Worm (Caenorhabditis elegans) whole organism, midembryonic: ENCODE data around the gene mut-15.

ENCODE experiments used
- T22C8.4 ChIP-seq: fragments of 200-800 bp; sonication (Bioruptor generic); IDR thresholded peaks from 2 replicates; pipeline ENCODE4 v1.3.6; 2022; ENCODE audit warnings: missing genetic modification characterization, missing compliant biosample characterization
- cog-1 ChIP-seq: sonication (generic microtip); optimal IDR thresholded peaks from 2 replicates; lab custom pipeline; 2016; ENCODE audit warnings: missing genetic modification characterization, missing compliant biosample characterization
- flt-1 ChIP-seq: fragments of 200-800 bp; sonication (Bioruptor generic); IDR thresholded peaks from 2 replicates; pipeline ENCODE4 v1.3.6; 2022; ENCODE audit warnings: missing genetic modification characterization, missing compliant biosample characterization
- klf-2 ChIP-seq: fragments of 200-800 bp; sonication (Bioruptor generic); conservative IDR thresholded peaks from 2 replicates; pipeline ENCODE4 v1.3.6; 2022; ENCODE audit warnings: missing genetic modification reagents, missing genetic modification characterization, missing compliant biosample characterization
- med-1 ChIP-seq: sonication (generic microtip); optimal IDR thresholded peaks from 2 replicates; lab custom pipeline; 2017; ENCODE audit warnings: missing genetic modification characterization, mild to moderate bottlenecking, missing compliant biosample characterization, antibody characterized with exemption, missing genetic modification reagents; ENCODE audit not compliant: insufficient read depth
- ref-1 ChIP-seq: fragments of 200-800 bp; sonication (Bioruptor generic); conservative IDR thresholded peaks from 2 replicates; pipeline ENCODE4 v1.3.6; 2022; ENCODE audit warnings: missing genetic modification reagents, missing genetic modification characterization, missing compliant biosample characterization
- tab-1 ChIP-seq: fragments of 200-800 bp; sonication (Bioruptor generic); IDR thresholded peaks from 2 replicates; pipeline ENCODE4 v1.3.6; 2022; ENCODE audit warnings: missing genetic modification characterization, missing compliant biosample characterization
- ztf-23 ChIP-seq: fragments of 200-800 bp; sonication (Bioruptor generic); IDR thresholded peaks from 2 replicates; pipeline ENCODE4 v1.3.6; 2022; ENCODE audit warnings: missing genetic modification reagents, missing genetic modification characterization, missing compliant biosample characterization
- ztf-29 ChIP-seq: fragments of 200-800 bp; sonication (Bioruptor generic); IDR thresholded peaks from 2 replicates; pipeline ENCODE4 v1.3.6; 2022; ENCODE audit warnings: missing genetic modification reagents, missing genetic modification characterization, missing compliant biosample characterization

The mut-15 gene

ce11 chrV:15002184-15002690 lies at the start of gene mut-15, which contains the start of gene fib-1:
Gene mut-15 (plus strand): TSS chrV:15002543.
Gene fib-1 (minus strand): TSS chrV:15002223.
- 0 out of 2 replicates have a peak, but pooled peaks have one; percentile 26 for TF ChIP-seq ztf-29
- TF ChIP-seq cog-1: peak; percentile 93
- TF ChIP-seq flt-1 (GFP tag; lab: Robert Waterston, UW): peak; percentile 82
- no peak for TF ChIP-seq med-1
- TF ChIP-seq ref-1 (GFP tag; lab: Robert Waterston, UW): 0 out of 2 replicates have a peak, but pooled peaks have one; percentile 31
- TF ChIP-seq T22C8.4: peak; percentile 73
- 0 out of 2 replicates have a peak, but pooled peaks have one; percentile 38 for TF ChIP-seq klf-2 (GFP tag; lab: Robert Waterston, UW)
- no peak for TF ChIP-seq tab-1 (GFP tag; lab: Robert Waterston, UW)
- peak; percentile 72 for TF ChIP-seq ztf-23 (GFP tag; lab: Robert Waterston, UW)

ce11 chrV:14954633-14955032 lies 47.7 kb upstream of the mut-15 start, which contains the start of gene C30G7.5:
Gene C30G7.5 (minus strand): TSS chrV:14954733.
- no peak for TF ChIP-seq ztf-29
- TF ChIP-seq klf-2 (GFP tag; lab: Robert Waterston, UW): no peak
- TF ChIP-seq med-1: no peak
- TF ChIP-seq T22C8.4: no peak

ce11 chrV:14955676-14956075 lies 46.7 kb upstream of the mut-15 start, which contains the start of gene F02D8.9:
Gene F02D8.9 (minus strand): TSS chrV:14955776.
- TF ChIP-seq flt-1 (GFP tag; lab: Robert Waterston, UW) (no peak), ztf-23 (GFP tag; lab: Robert Waterston, UW) (no peak), ref-1 (GFP tag; lab: Robert Waterston, UW) (no peak), med-1 (no peak), tab-1 (GFP tag; lab: Robert Waterston, UW) (no peak), klf-2 (GFP tag; lab: Robert Waterston, UW) (no peak), cog-1 (no peak), ztf-29 (no peak), T22C8.4 (no peak)

- TF ChIP-seq med-1: no peak
- TF ChIP-seq cog-1: no peak
- no peak for TF ChIP-seq ztf-29
- no peak for TF ChIP-seq ref-1 (GFP tag; lab: Robert Waterston, UW)
- no peak for TF ChIP-seq tab-1 (GFP tag; lab: Robert Waterston, UW)
- no peak for TF ChIP-seq klf-2 (GFP tag; lab: Robert Waterston, UW)
- no peak for TF ChIP-seq ztf-23 (GFP tag; lab: Robert Waterston, UW)
- TF ChIP-seq T22C8.4: no peak
- TF ChIP-seq flt-1 (GFP tag; lab: Robert Waterston, UW): no peak
Observed at ce11 chrV:14971136-14971535, 31.2 kb upstream of the mut-15 start, which contains the start of gene nlp-59. Gene nlp-59 (plus strand): TSS chrV:14971436.

ce11 chrV:14978205-14978751 lies 24.1 kb upstream of the mut-15 start, which contains the start of the genes grd-12 and F02D8.1:
Gene grd-12 (plus strand): TSS chrV:14978505.
Gene F02D8.1 (minus strand): TSS chrV:14978701.
- TF ChIP-seq T22C8.4 (no peak), ref-1 (GFP tag; lab: Robert Waterston, UW) (no peak), ztf-23 (GFP tag; lab: Robert Waterston, UW) (no peak), flt-1 (GFP tag; lab: Robert Waterston, UW) (no peak), tab-1 (GFP tag; lab: Robert Waterston, UW) (no peak), cog-1 (no peak), klf-2 (GFP tag; lab: Robert Waterston, UW) (no peak), med-1 (no peak), ztf-29 (no peak)

- TF ChIP-seq tab-1 (GFP tag; lab: Robert Waterston, UW) (no peak), ztf-23 (GFP tag; lab: Robert Waterston, UW) (no peak), ref-1 (GFP tag; lab: Robert Waterston, UW) (no peak), cog-1 (no peak), flt-1 (GFP tag; lab: Robert Waterston, UW) (no peak), med-1 (no peak), klf-2 (GFP tag; lab: Robert Waterston, UW) (no peak), ztf-29 (no peak), T22C8.4 (no peak)
Observed at ce11 chrV:14979937-14980336, 22.4 kb upstream of the mut-15 start, which contains the start of gene xbx-1. Gene xbx-1 (plus strand): TSS chrV:14980237.

- no peak for TF ChIP-seq ztf-29
- TF ChIP-seq tab-1 (GFP tag; lab: Robert Waterston, UW): no peak
- no peak for TF ChIP-seq cog-1
- no peak for TF ChIP-seq klf-2 (GFP tag; lab: Robert Waterston, UW)
- TF ChIP-seq T22C8.4: no peak
- TF ChIP-seq ztf-23 (GFP tag; lab: Robert Waterston, UW): no peak
- TF ChIP-seq med-1: no peak
- TF ChIP-seq ref-1 (GFP tag; lab: Robert Waterston, UW): no peak
- TF ChIP-seq flt-1 (GFP tag; lab: Robert Waterston, UW): no peak
Observed at ce11 chrV:14984593-14984992, 17.8 kb upstream of the mut-15 start, which contains the start of gene F02D8.4. Gene F02D8.4 (plus strand): TSS chrV:14984893.

- no peak for TF ChIP-seq ztf-29
- TF ChIP-seq med-1: no peak
- no peak for TF ChIP-seq flt-1 (GFP tag; lab: Robert Waterston, UW)
- TF ChIP-seq cog-1: no peak
- TF ChIP-seq tab-1 (GFP tag; lab: Robert Waterston, UW): no peak
- TF ChIP-seq ztf-23 (GFP tag; lab: Robert Waterston, UW): no peak
- no peak for TF ChIP-seq ref-1 (GFP tag; lab: Robert Waterston, UW)
- no peak for TF ChIP-seq klf-2 (GFP tag; lab: Robert Waterston, UW)
- no peak for TF ChIP-seq T22C8.4
Observed at ce11 chrV:14990843-14991242, 11.5 kb upstream of the mut-15 start, which contains the start of the genes cdt-2 and T01C3.2. Gene cdt-2 (minus strand): TSS chrV:14991126. Gene T01C3.2 (plus strand): TSS chrV:14991168.

- no peak for TF ChIP-seq tab-1 (GFP tag; lab: Robert Waterston, UW)
- TF ChIP-seq klf-2 (GFP tag; lab: Robert Waterston, UW): no peak
- no peak for TF ChIP-seq med-1
- TF ChIP-seq ref-1 (GFP tag; lab: Robert Waterston, UW): no peak
- TF ChIP-seq cog-1: no peak
- TF ChIP-seq T22C8.4: no peak
- no peak for TF ChIP-seq flt-1 (GFP tag; lab: Robert Waterston, UW)
- TF ChIP-seq ztf-29: no peak
Observed at ce11 chrV:14991489-14991888, 10.9 kb upstream of the mut-15 start.
